Worm (Caenorhabditis elegans): Measurements from ENCODE around the gene C27D9.2.

C27D9.2 gene

ce11 chrII:4739984-4740462 is 16.6 kb downstream of the C27D9.2 start, which contains the start of gene eas-1 (continued):
- TF ChIP-seq attf-6 (GFP tag; IDR thresholded peaks at IDR 0.05) (no peak), Y56A3A.18 (GFP tag; IDR thresholded peaks at IDR 0.05) (no peak), dpl-1 (GFP tag; optimal IDR thresholded peaks at IDR 0.05) (peak; percentile 78), F57C9.4 (tag; optimal IDR thresholded peaks at IDR 0.05) (no peak), B0019.2 (GFP tag; conservative IDR thresholded peaks at IDR 0.05) (peak; percentile 33; the same call in 1 of the 2 replicates), nhr-120 (GFP tag; IDR thresholded peaks at IDR 0.05) (no peak), hmg-20 (GFP tag; IDR thresholded peaks at IDR 0.05) (peak; percentile 78), T07F8.4 (tag; optimal IDR thresholded peaks at IDR 0.05) (no peak), repo-1 (tag; optimal IDR thresholded peaks at IDR 0.05) (no peak), ama-1 (optimal IDR thresholded peaks at IDR 0.05) (no peak), ama-1 (GFP tag; optimal IDR thresholded peaks at IDR 0.05) (no peak), rpc-1 (optimal IDR thresholded peaks at IDR 0.05) (no peak), rpc-1 (tag; optimal IDR thresholded peaks at IDR 0.05) (no peak), ekl-4 (GFP tag; IDR thresholded peaks at IDR 0.05) (no peak), F55B11.4 (tag; optimal IDR thresholded peaks at IDR 0.05; ENCODE audit: borderline replicate concordance, insufficient read depth) (no peak), nhr-90 (tag; optimal IDR thresholded peaks at IDR 0.05) (no peak), attf-5 (GFP tag; optimal IDR thresholded peaks at IDR 0.05) (peak; percentile 76), Y79H2A.3 (GFP tag; conservative IDR thresholded peaks at IDR 0.05) (no peak), ztf-3 (GFP tag; optimal IDR thresholded peaks at IDR 0.05) (no peak), xnd-1 (tag; optimal IDR thresholded peaks at IDR 0.05) (peak; percentile 21), attf-3 (GFP tag; conservative IDR thresholded peaks at IDR 0.05) (peak; percentile 51; the same call in 1 of the 2 replicates), ets-4 (GFP tag; optimal IDR thresholded peaks at IDR 0.05) (no peak), sptf-2 (GFP tag; optimal IDR thresholded peaks at IDR 0.05) (peak; percentile 5), egrh-3 (GFP tag; IDR thresholded peaks at IDR 0.05) (no peak), hsf-1 (GFP tag; IDR thresholded peaks at IDR 0.05) (no peak), aptf-3 (GFP tag; IDR thresholded peaks at IDR 0.05) (no peak), T26A5.8 (tag; optimal IDR thresholded peaks at IDR 0.05) (no peak), tbx-9 (tag; optimal IDR thresholded peaks at IDR 0.05; ENCODE audit: borderline replicate concordance) (no peak), hrde-1 (tag; optimal IDR thresholded peaks at IDR 0.05; ENCODE audit: borderline replicate concordance) (no peak), lin-26 (GFP tag; IDR thresholded peaks at IDR 0.05) (no peak), F23B12.7 (tag; optimal IDR thresholded peaks at IDR 0.05; ENCODE audit: insufficient read depth) (peak; percentile 39), hlh-12 (tag; optimal IDR thresholded peaks at IDR 0.05) (no peak), akir-1 (GFP tag; optimal IDR thresholded peaks at IDR 0.05) (peak; percentile 58), nhr-27 (tag; optimal IDR thresholded peaks at IDR 0.05) (no peak), F37B4.10 (GFP tag; IDR thresholded peaks at IDR 0.05) (no peak), let-607 (tag; optimal IDR thresholded peaks at IDR 0.05) (peak; percentile 93 to 97), cebp-1 (GFP tag; IDR thresholded peaks at IDR 0.05) (no peak), cebp-1 (tag; optimal IDR thresholded peaks at IDR 0.05) (no peak), ztf-28 (GFP tag; IDR thresholded peaks at IDR 0.05) (no peak), F33H1.4 (GFP tag; IDR thresholded peaks at IDR 0.05) (peak; percentile 67), C06A6.2 (GFP tag; conservative IDR thresholded peaks at IDR 0.05) (no peak), F39B2.1 (GFP tag; IDR thresholded peaks at IDR 0.05) (no peak), egl-44 (GFP tag; IDR thresholded peaks at IDR 0.05) (no peak; the same call in 1 of the 2 replicates), ztf-25 (GFP tag; IDR thresholded peaks at IDR 0.05) (peak; percentile 76; the same call in 1 of the 2 replicates), Y53F4B.3 (GFP tag; IDR thresholded peaks at IDR 0.05) (no peak), nfya-1 (tag; optimal IDR thresholded peaks at IDR 0.05; ENCODE audit: borderline replicate concordance, insufficient read depth) (no peak), ztf-26 (tag; optimal IDR thresholded peaks at IDR 0.05) (no peak), nhr-179 (tag; optimal IDR thresholded peaks at IDR 0.05) (no peak), F52B5.7 (tag; optimal IDR thresholded peaks at IDR 0.05) (no peak), snpc-1.3 (tag; optimal IDR thresholded peaks at IDR 0.05; ENCODE audit: insufficient read depth) (no peak)
